Fruit fly (Drosophila melanogaster) whole organism, embryonic: Measurements from ENCODE around the gene CG12539.

Source experiments
- CG1233 ChIP-seq: fragments of 200-800 bp; sonication (Bioruptor generic); optimal IDR thresholded peaks from 4 replicates; lab custom pipeline; 2018; ENCODE audit warnings: missing biosample characterization, mild to moderate bottlenecking, missing genetic modification characterization
- CG15696 ChIP-seq: fragments of 200-800 bp; sonication (Bioruptor generic); optimal IDR thresholded peaks from 2 replicates; lab custom pipeline; 2019; ENCODE audit warnings: missing biosample characterization, mild to moderate bottlenecking, missing genetic modification characterization, moderate library complexity
- CG3065 ChIP-seq: fragments of 200-800 bp; sonication (Bioruptor generic); optimal IDR thresholded peaks from 2 replicates; lab custom pipeline; 2016; ENCODE audit warnings: missing biosample characterization, missing genetic modification characterization
- CG34224 ChIP-seq: fragments of 200-800 bp; sonication (Bioruptor generic); IDR thresholded peaks from 3 replicates; pipeline ENCODE4 v1.3.6; 2022; ENCODE audit warnings: missing biosample characterization, missing genetic modification characterization; ENCODE audit not compliant: partially characterized antibody
- Hand ChIP-seq: fragments of 200-800 bp; sonication (Bioruptor generic); optimal IDR thresholded peaks from 2 replicates; lab custom pipeline; 2017; ENCODE audit warnings: mild to moderate bottlenecking, missing biosample characterization, missing genetic modification reagents, missing genetic modification characterization
- NC2β ChIP-seq: fragments of 200-800 bp; sonication (Bioruptor generic); optimal IDR thresholded peaks from 2 replicates; lab custom pipeline; 2016; ENCODE audit warnings: missing biosample characterization, missing genetic modification characterization
- Ravus ChIP-seq: fragments of 200-800 bp; sonication (Bioruptor generic); IDR thresholded peaks from 2 replicates; pipeline ENCODE4 v1.3.6; 2022; ENCODE audit warnings: missing biosample characterization, missing genetic modification characterization
- TFAM ChIP-seq: fragments of 200-800 bp; sonication (Bioruptor generic); optimal IDR thresholded peaks from 2 replicates; lab custom pipeline; 2017; ENCODE audit warnings: missing biosample characterization, missing genetic modification characterization, inconsistent platforms
- Xbp1 ChIP-seq: fragments of 200-800 bp; sonication (Bioruptor generic); optimal IDR thresholded peaks from 3 replicates; lab custom pipeline; 2016; ENCODE audit warnings: missing biosample characterization, mild to moderate bottlenecking, missing genetic modification characterization
- ase ChIP-seq: fragments of 200-800 bp; sonication (Bioruptor generic); IDR thresholded peaks from 3 replicates; pipeline ENCODE4 v1.3.6; 2022; ENCODE audit warnings: missing biosample characterization, missing genetic modification characterization
- insv ChIP-seq, 2 experiments: fragments of 200-800 bp; sonication (Bioruptor generic); optimal IDR thresholded peaks; 3 replicates each; lab custom pipeline; 2016 to 2018; ENCODE audit warnings: missing biosample characterization in 2 of 2, missing genetic modification characterization in 2 of 2
- sr ChIP-seq: fragments of 200-800 bp; sonication (Bioruptor generic); IDR thresholded peaks from 3 replicates; pipeline ENCODE4 v1.3.6; 2022; ENCODE audit warnings: missing biosample characterization, missing genetic modification characterization
- toy ChIP-seq: fragments of 200-800 bp; sonication (Bioruptor generic); IDR thresholded peaks from 2 replicates; pipeline ENCODE4 v1.3.6; 2022; ENCODE audit warnings: missing biosample characterization, missing genetic modification characterization
- z ChIP-seq: fragments of 200-800 bp; sonication (Bioruptor generic); IDR thresholded peaks from 3 replicates; pipeline ENCODE4 v1.3.6; 2022; ENCODE audit warnings: missing biosample characterization, missing genetic modification characterization

DNA sequence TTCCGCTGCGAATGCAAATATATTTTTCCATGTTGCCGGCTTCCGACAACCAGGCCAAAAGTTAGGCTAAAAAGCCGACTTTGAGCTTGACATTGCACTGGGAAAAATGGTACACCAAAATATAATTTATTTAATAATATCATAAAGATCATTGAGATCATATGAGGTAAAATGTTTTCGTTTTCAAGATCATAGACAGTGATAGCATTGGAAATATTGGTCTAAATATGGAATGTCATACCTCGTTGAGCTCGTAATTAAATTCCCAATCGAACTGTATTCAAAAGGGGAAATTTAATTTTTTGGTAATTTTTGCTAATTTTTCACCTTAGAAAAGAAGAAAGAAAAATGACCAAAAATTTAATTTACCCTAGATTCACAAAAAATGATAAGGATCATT, 39.4 kb upstream of the CG12539 start:
- TF ChIP-seq Hand (no peak), sr (no peak), Ravus (GFP tag; lab: Robert Waterston, UW) (no peak), toy (GFP tag; lab: Robert Waterston, UW) (no peak), z (no peak), CG34224 (no peak), CG3065 (GFP tag; lab: Kevin White, UChicago) (no peak), CG1233 (GFP tag; lab: Kevin White, UChicago) (no peak), Xbp1 (GFP tag; lab: Kevin White, UChicago) (no peak), CG15696 (tag; lab: Kevin White, UChicago) (no peak), ase (GFP tag; lab: Robert Waterston, UW) (no peak), NC2β (GFP tag; lab: Kevin White, UChicago) (no peak), insv (GFP tag; optimal IDR thresholded peaks at IDR 0.05; lab: Kevin White, UChicago) (no peak), TFAM (no peak)
